Worm (Caenorhabditis elegans): ENCODE measurements around the gene pals-18.

pals-18 gene

ce11 chrIII:1413125-1413837 lies 10.1 kb downstream of the pals-18 start:
- TF ChIP-seq pros-1 (tag; optimal IDR thresholded peaks at IDR 0.05) (no peak), unc-3 (GFP tag; conservative IDR thresholded peaks at IDR 0.05) (no peak), unc-3 (tag; optimal IDR thresholded peaks at IDR 0.05) (no peak), pqm-1 (tag; optimal IDR thresholded peaks at IDR 0.05) (no peak), tbx-7 (tag; optimal IDR thresholded peaks at IDR 0.05) (no peak), fkh-6 (tag; optimal IDR thresholded peaks at IDR 0.05) (no peak)

- TF ChIP-seq gmeb-2 (tag; optimal IDR thresholded peaks at IDR 0.05) (no peak), tbx-2 (tag; optimal IDR thresholded peaks at IDR 0.05) (no peak), C38D4.7 (GFP tag; optimal IDR thresholded peaks at IDR 0.05) (no peak), nhr-232 (tag; optimal IDR thresholded peaks at IDR 0.05) (no peak), npax-4 (tag; optimal IDR thresholded peaks at IDR 0.05) (no peak), unc-55 (GFP tag; optimal IDR thresholded peaks at IDR 0.05) (no peak), lim-6 (tag; optimal IDR thresholded peaks at IDR 0.05) (no peak), lin-11 (tag; optimal IDR thresholded peaks at IDR 0.05) (no peak), ceh-2 (tag; optimal IDR thresholded peaks at IDR 0.05) (no peak), ceh-24 (tag; optimal IDR thresholded peaks at IDR 0.05) (no peak), hlh-15 (tag; optimal IDR thresholded peaks at IDR 0.05) (no peak), ceh-22 (tag; optimal IDR thresholded peaks at IDR 0.05) (no peak), pha-4 (tag; optimal IDR thresholded peaks at IDR 0.05) (no peak), pat-9 (tag; optimal IDR thresholded peaks at IDR 0.05) (no peak), fkh-10 (GFP tag; optimal IDR thresholded peaks at IDR 0.05) (no peak), elt-4 (tag; optimal IDR thresholded peaks at IDR 0.05) (no peak), ttx-3 (tag; optimal IDR thresholded peaks at IDR 0.05) (no peak), hlh-13 (GFP tag; optimal IDR thresholded peaks at IDR 0.05) (no peak), ceh-45 (GFP tag; IDR thresholded peaks at IDR 0.05) (no peak), ref-2 (tag; optimal IDR thresholded peaks at IDR 0.05) (no peak)
Measured at ce11 chrIII:1413890-1414613, 10.8 kb downstream of the pals-18 start, which contains the start of gene Y82E9BR.14. Y82E9BR.14 (minus strand) TSS chrIII:1414116.

- TF ChIP-seq ceh-31 (tag; optimal IDR thresholded peaks at IDR 0.05) = no peak
Measured at ce11 chrIII:1416571-1416970, 13.4 kb downstream of the pals-18 start.

ce11 chrIII:1417090-1417489 lies 13.9 kb downstream of the pals-18 start, which contains the start of gene elc-1:
elc-1 (minus strand) TSS chrIII:1417190.
- TF ChIP-seq sox-4 (tag; optimal IDR thresholded peaks at IDR 0.05) = no peak
- no peak for TF ChIP-seq elt-4 (tag; optimal IDR thresholded peaks at IDR 0.05)
- TF ChIP-seq elt-2 (tag; optimal IDR thresholded peaks at IDR 0.05) = no peak
- no peak for TF ChIP-seq che-1 (tag; optimal IDR thresholded peaks at IDR 0.05)
- TF ChIP-seq hlh-8 (tag; optimal IDR thresholded peaks at IDR 0.05) = no peak
- TF ChIP-seq pax-1 (tag; optimal IDR thresholded peaks at IDR 0.05) = no peak
- no peak for TF ChIP-seq fkh-10 (GFP tag; optimal IDR thresholded peaks at IDR 0.05)
- TF ChIP-seq ets-4 (tag; optimal IDR thresholded peaks at IDR 0.05) = no peak
- no peak for TF ChIP-seq madf-2 (tag; optimal IDR thresholded peaks at IDR 0.05)
- TF ChIP-seq dve-1 (tag; optimal IDR thresholded peaks at IDR 0.05) = no peak
- no peak for TF ChIP-seq rnt-1 (tag; optimal IDR thresholded peaks at IDR 0.05)
